Fruit fly (Drosophila melanogaster) whole organism, embryonic: ENCODE measurements around the gene wdb.

Experiments used
- CG11398 ChIP-seq: fragments of 200-800 bp; sonication (Bioruptor generic); optimal IDR thresholded peaks from 2 replicates; lab custom pipeline; 2016; ENCODE audit warnings: missing biosample characterization, missing genetic modification characterization
- CG1529 ChIP-seq: fragments of 200-800 bp; sonication (Bioruptor generic); optimal IDR thresholded peaks from 3 replicates; lab custom pipeline; 2018; ENCODE audit warnings: missing biosample characterization, missing genetic modification characterization
- CG33213 ChIP-seq: fragments of 200-800 bp; sonication (Bioruptor generic); optimal IDR thresholded peaks from 3 replicates; lab custom pipeline; 2016; ENCODE audit warnings: missing biosample characterization, missing genetic modification characterization
- CG4360 ChIP-seq: fragments of 200-800 bp; sonication (Bioruptor generic); IDR thresholded peaks from 2 replicates; pipeline ENCODE4 v1.3.6; 2022; ENCODE audit warnings: missing biosample characterization, missing genetic modification characterization
- Oaz ChIP-seq: fragments of 200-800 bp; sonication (Bioruptor generic); IDR thresholded peaks from 2 replicates; pipeline ENCODE4 v1.3.6; 2022; ENCODE audit warnings: missing biosample characterization, missing genetic modification characterization
- dysf ChIP-seq: fragments of 200-800 bp; sonication (Bioruptor generic); IDR thresholded peaks from 3 replicates; pipeline ENCODE4 v1.3.6; 2022; ENCODE audit warnings: missing biosample characterization, missing genetic modification characterization
- her ChIP-seq: fragments of 200-800 bp; sonication (Bioruptor generic); optimal IDR thresholded peaks from 2 replicates; lab custom pipeline; 2016; ENCODE audit warnings: missing biosample characterization, missing genetic modification characterization
- klu ChIP-seq: fragments of 200-800 bp; sonication (Bioruptor generic); IDR thresholded peaks from 2 replicates; pipeline ENCODE4 v1.3.6; 2022; ENCODE audit warnings: missing biosample characterization, missing genetic modification characterization
- sima ChIP-seq: fragments of 200-800 bp; sonication (Bioruptor generic); optimal IDR thresholded peaks from 2 replicates; lab custom pipeline; 2016; ENCODE audit warnings: missing biosample characterization, missing genetic modification characterization
- stwl ChIP-seq: fragments of 200-800 bp; sonication (Bioruptor generic); optimal IDR thresholded peaks from 3 replicates; lab custom pipeline; 2018; ENCODE audit warnings: missing biosample characterization, mild to moderate bottlenecking, missing genetic modification characterization, moderate library complexity

- TF ChIP-seq dysf (GFP tag; lab: Robert Waterston, UW) (no peak), Oaz (GFP tag; lab: Robert Waterston, UW) (no peak), klu (GFP tag; lab: Robert Waterston, UW) (no peak), CG1529 (GFP tag; lab: Kevin White, UChicago) (no peak), CG11398 (no peak), CG4360 (GFP tag; lab: Robert Waterston, UW) (no peak), sima (no peak), CG33213 (no peak), her (GFP tag; lab: Kevin White, UChicago) (no peak), stwl (tag; lab: Kevin White, UChicago) (no peak)
Measured at dm6 chr3R:27520415-27520916, 61.6 kb downstream of the wdb start, which contains the start of gene CG12885.
